Worm (Caenorhabditis elegans) whole organism, L3 larva: ENCODE data around the gene C06A1.7.

Experiments used
- ZK546.5 ChIP-seq: sonication (generic microtip); optimal IDR thresholded peaks from 2 replicates; lab custom pipeline; 2017; ENCODE audit warnings: missing biosample characterization, missing genetic modification characterization
- aly-2 ChIP-seq: fragments of 150-350 bp; optimal IDR thresholded peaks from 2 replicates; lab custom pipeline; 2014; ENCODE audit warnings: missing biosample characterization, missing genetic modification characterization
- ama-1 ChIP-seq: fragments of 150-350 bp; optimal IDR thresholded peaks from 2 replicates; lab custom pipeline; 2018
- ceh-16 ChIP-seq: sonication (generic microtip); optimal IDR thresholded peaks from 2 replicates; lab custom pipeline; 2017; ENCODE audit warnings: missing biosample characterization, missing genetic modification characterization
- elt-3 ChIP-seq, 3 experiments: fragments of 150-350 bp in 1 of 3; sonication (generic microtip) in 2 of 3; optimal IDR thresholded peaks; 2 replicates in 2 of 3; 4 replicates in 1 of 3; lab custom pipeline; 2014 to 2017; ENCODE audit warnings: missing biosample characterization in 3 of 3, missing genetic modification characterization in 3 of 3
- nhr-11 ChIP-seq: fragments of 150-350 bp; optimal IDR thresholded peaks from 2 replicates; lab custom pipeline; 2014; ENCODE audit warnings: missing biosample characterization, missing genetic modification characterization
- nhr-12 ChIP-seq: fragments of 150-350 bp; optimal IDR thresholded peaks from 2 replicates; lab custom pipeline; 2014; ENCODE audit warnings: missing biosample characterization, missing genetic modification characterization
- nhr-237 ChIP-seq: fragments of 150-350 bp; optimal IDR thresholded peaks from 2 replicates; lab custom pipeline; 2014; ENCODE audit warnings: missing biosample characterization, missing genetic modification characterization
- nhr-77 ChIP-seq: fragments of 150-350 bp; optimal IDR thresholded peaks from 2 replicates; lab custom pipeline; 2014; ENCODE audit warnings: missing biosample characterization, missing genetic modification characterization
- skn-1 ChIP-seq: fragments of 150-350 bp; optimal IDR thresholded peaks from 2 replicates; lab custom pipeline; 2014; ENCODE audit warnings: missing biosample characterization, missing genetic modification characterization
- snpc-4 ChIP-seq: fragments of 150-350 bp; optimal IDR thresholded peaks from 2 replicates; lab custom pipeline; 2014; ENCODE audit warnings: missing biosample characterization, missing genetic modification characterization
- unc-62 ChIP-seq: fragments of 150-350 bp; sonication (generic microtip); optimal IDR thresholded peaks from 4 replicates; lab custom pipeline; 2014; ENCODE audit warnings: missing biosample characterization, missing genetic modification reagents, missing genetic modification characterization
- zag-1 ChIP-seq: fragments of 150-350 bp; optimal IDR thresholded peaks from 2 replicates; lab custom pipeline; 2014; ENCODE audit warnings: missing biosample characterization, missing genetic modification characterization
- ztf-11 ChIP-seq: fragments of 150-350 bp; optimal IDR thresholded peaks from 2 replicates; lab custom pipeline; 2014; ENCODE audit warnings: missing biosample characterization, missing genetic modification characterization

DNA sequence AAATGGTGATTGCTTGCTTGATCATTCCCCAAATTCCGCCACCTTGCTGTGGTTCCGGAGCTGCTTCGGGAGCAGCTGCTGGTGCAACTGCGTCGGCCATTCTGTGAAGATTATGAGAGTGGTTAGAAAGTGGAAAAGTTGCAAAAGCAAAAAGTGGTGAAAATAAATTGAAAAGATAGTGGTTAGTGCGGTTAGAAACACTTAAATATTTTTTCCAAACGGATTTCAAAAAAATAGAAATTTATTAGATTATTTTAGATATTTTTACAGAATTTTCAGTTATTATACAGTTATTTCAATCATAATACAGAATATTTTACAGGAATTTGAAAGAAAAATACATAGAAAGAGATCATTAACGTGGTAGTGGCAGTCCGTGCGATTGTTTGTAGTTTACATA is 27.1 kb upstream of the C06A1.7 start, which contains the start of gene R166.2:
- TF ChIP-seq nhr-237 (tag; lab: Kevin White, UChicago) (no peak), ztf-11 (tag; lab: Kevin White, UChicago) (no peak), unc-62 (GFP tag; lab: Kevin White, UChicago) (no peak), zag-1 (tag; lab: Kevin White, UChicago) (no peak), ceh-16 (tag; lab: Kevin White, UChicago) (no peak), nhr-12 (no peak), nhr-77 (tag; lab: Kevin White, UChicago) (no peak), snpc-4 (tag; lab: Kevin White, UChicago) (no peak), aly-2 (tag; lab: Kevin White, UChicago) (no peak), elt-3 (tag; optimal IDR thresholded peaks at IDR 0.05; lab: Kevin White, UChicago) (no peak), nhr-11 (tag; lab: Kevin White, UChicago) (no peak), ama-1 (lab: Kevin White, UChicago) (no peak), skn-1 (tag; lab: Kevin White, UChicago) (no peak), ZK546.5 (tag; lab: Kevin White, UChicago) (no peak)
